Worm (Caenorhabditis elegans) whole organism, L4 larva: Measurements from ENCODE around the gene F38A1.8.
A peak's percentile ranks its signal among the peaks of the same experiment; 100 is the strongest.

Experiments
- F37D6.2 ChIP-seq: sonication (generic microtip); optimal IDR thresholded peaks from 2 replicates; lab custom pipeline; 2016; ENCODE audit warnings: mild to moderate bottlenecking, missing genetic modification characterization, missing compliant biosample characterization
- T20F7.1 ChIP-seq: fragments of 200-800 bp; sonication (Bioruptor generic); optimal IDR thresholded peaks from 2 replicates; lab custom pipeline; 2018; ENCODE audit warnings: mild to moderate bottlenecking, missing genetic modification characterization, missing compliant biosample characterization
- T26A8.4 ChIP-seq: fragments of 200-800 bp; sonication (Bioruptor generic); IDR thresholded peaks from 2 replicates; pipeline ENCODE4 v1.3.6; 2022; ENCODE audit warnings: missing genetic modification characterization, missing compliant biosample characterization
- aha-1 ChIP-seq: fragments of 150-350 bp; peaks from one replicate; lab custom pipeline; 2014; ENCODE audit warnings: missing biosample characterization, missing genetic modification characterization
- ama-1 ChIP-seq: fragments of 150-350 bp; optimal IDR thresholded peaks from 2 replicates; lab custom pipeline; 2014; ENCODE audit warnings: inconsistent platforms, mixed read lengths
- attf-4 ChIP-seq: sonication (generic microtip); optimal IDR thresholded peaks from 3 replicates; lab custom pipeline; 2017; ENCODE audit warnings: missing biosample characterization, missing genetic modification characterization
- ceh-32 ChIP-seq: sonication (generic microtip); optimal IDR thresholded peaks from 2 replicates; lab custom pipeline; 2016; ENCODE audit warnings: mild to moderate bottlenecking, missing genetic modification characterization, missing compliant biosample characterization; ENCODE audit not compliant: poor library complexity
- ceh-82 ChIP-seq: sonication (generic microtip); optimal IDR thresholded peaks from 2 replicates; lab custom pipeline; 2017; ENCODE audit warnings: missing biosample characterization, missing genetic modification characterization
- cey-2 ChIP-seq: sonication (generic microtip); optimal IDR thresholded peaks from 3 replicates; lab custom pipeline; 2017; ENCODE audit warnings: missing genetic modification characterization, mild to moderate bottlenecking, missing compliant biosample characterization, antibody characterized with exemption, borderline replicate concordance; ENCODE audit not compliant: insufficient read depth
- ctbp-1 ChIP-seq: fragments of 200-800 bp; sonication (Bioruptor generic); IDR thresholded peaks from 2 replicates; pipeline ENCODE4 v1.3.6; 2022; ENCODE audit warnings: missing genetic modification reagents, missing genetic modification characterization, missing compliant biosample characterization
- daf-12 ChIP-seq: fragments of 150-350 bp; optimal IDR thresholded peaks from 2 replicates; lab custom pipeline; 2014; ENCODE audit warnings: missing biosample characterization, missing genetic modification reagents, missing genetic modification characterization
- daf-16 ChIP-seq, 3 experiments: sonication (generic microtip); optimal IDR thresholded peaks; 2 replicates each; lab custom pipeline; 2016 to 2017; ENCODE audit warnings: missing genetic modification characterization in 3 of 3, missing genetic modification reagents in 3 of 3, mild to moderate bottlenecking in 2 of 3, missing compliant biosample characterization in 2 of 3, missing biosample characterization in 1 of 3, moderate library complexity in 1 of 3
- daf-19 ChIP-seq: fragments of 200-800 bp; sonication (Bioruptor generic); conservative IDR thresholded peaks from 2 replicates; pipeline ENCODE4 v1.3.6; 2022; ENCODE audit warnings: missing genetic modification characterization, missing compliant biosample characterization
- daf-8 ChIP-seq: fragments of 200-800 bp; sonication (Bioruptor generic); IDR thresholded peaks from 2 replicates; pipeline ENCODE4 v1.3.6; 2022; ENCODE audit warnings: missing genetic modification characterization, missing compliant biosample characterization
- dpl-1 ChIP-seq: fragments of 150-350 bp; optimal IDR thresholded peaks from 2 replicates; lab custom pipeline; 2014; ENCODE audit warnings: missing biosample characterization, missing genetic modification reagents, missing genetic modification characterization
- dve-1 ChIP-seq: sonication (generic microtip); optimal IDR thresholded peaks from 2 replicates; lab custom pipeline; 2017; ENCODE audit warnings: antibody characterized with exemption, mild to moderate bottlenecking, missing genetic modification characterization, missing compliant biosample characterization; ENCODE audit not compliant: insufficient read depth
- hlh-11 ChIP-seq: fragments of 200-800 bp; sonication (Bioruptor generic); optimal IDR thresholded peaks from 2 replicates; lab custom pipeline; 2018; ENCODE audit warnings: mild to moderate bottlenecking, missing genetic modification characterization, missing compliant biosample characterization
- hlh-30 ChIP-seq: sonication (generic microtip); optimal IDR thresholded peaks from 2 replicates; lab custom pipeline; 2017; ENCODE audit warnings: antibody characterized with exemption, mild to moderate bottlenecking, missing genetic modification characterization, missing compliant biosample characterization; ENCODE audit not compliant: insufficient read depth
- hmg-1.1 ChIP-seq: fragments of 200-800 bp; sonication (Bioruptor generic); IDR thresholded peaks from 2 replicates; pipeline ENCODE4 v1.3.6; 2022; ENCODE audit warnings: missing genetic modification reagents, missing genetic modification characterization, missing compliant biosample characterization
- jun-1 ChIP-seq: fragments of 150-350 bp; optimal IDR thresholded peaks from 2 replicates; lab custom pipeline; 2014; ENCODE audit warnings: missing biosample characterization, missing genetic modification reagents, missing genetic modification characterization
- lim-7 ChIP-seq: fragments of 200-800 bp; sonication (Bioruptor generic); IDR thresholded peaks from 2 replicates; pipeline ENCODE4 v1.3.6; 2022; ENCODE audit warnings: missing genetic modification characterization, missing compliant biosample characterization
- lin-13 ChIP-seq: fragments of 150-350 bp; optimal IDR thresholded peaks from 2 replicates; lab custom pipeline; 2014; ENCODE audit warnings: missing biosample characterization, missing genetic modification reagents, missing genetic modification characterization
- lin-15B ChIP-seq: fragments of 150-350 bp; sonication (generic microtip); optimal IDR thresholded peaks from 3 replicates; lab custom pipeline; 2014; ENCODE audit warnings: missing biosample characterization, missing genetic modification characterization
- lin-29 ChIP-seq: fragments of 200-800 bp; sonication (Bioruptor generic); IDR thresholded peaks from 2 replicates; pipeline ENCODE4 v1.3.6; 2022; ENCODE audit warnings: missing genetic modification reagents, missing genetic modification characterization, missing compliant biosample characterization
- lin-39 ChIP-seq: fragments of 150-350 bp; optimal IDR thresholded peaks from 2 replicates; lab custom pipeline; 2014; ENCODE audit warnings: missing biosample characterization, missing genetic modification reagents, missing genetic modification characterization
- madf-9 ChIP-seq: fragments of 200-800 bp; sonication (Bioruptor generic); conservative IDR thresholded peaks from 2 replicates; pipeline ENCODE4 v1.3.6; 2022; ENCODE audit warnings: missing genetic modification reagents, missing genetic modification characterization, missing compliant biosample characterization
- mdl-1 ChIP-seq, 2 experiments: fragments of 150-350 bp in 1 of 2; sonication (generic microtip) in 1 of 2; optimal IDR thresholded peaks; 2 replicates each; lab custom pipeline; 2014 to 2017; ENCODE audit warnings: missing biosample characterization in 2 of 2, missing genetic modification characterization in 2 of 2
- mes-2 ChIP-seq: sonication (generic microtip); optimal IDR thresholded peaks from 2 replicates; lab custom pipeline; 2016; ENCODE audit warnings: missing genotype, mild to moderate bottlenecking, missing genetic modification characterization, missing compliant biosample characterization; ENCODE audit not compliant: poor library complexity, severe bottlenecking
- mxl-3 ChIP-seq: fragments of 200-800 bp; sonication (Bioruptor generic); optimal IDR thresholded peaks from 2 replicates; lab custom pipeline; 2018; ENCODE audit warnings: mild to moderate bottlenecking, missing genetic modification characterization, missing compliant biosample characterization
- nhr-11 ChIP-seq: fragments of 150-350 bp; optimal IDR thresholded peaks from 2 replicates; lab custom pipeline; 2014; ENCODE audit warnings: missing biosample characterization, missing genetic modification characterization
- nhr-111 ChIP-seq: fragments of 200-800 bp; sonication (Bioruptor generic); optimal IDR thresholded peaks from 2 replicates; lab custom pipeline; 2018; ENCODE audit warnings: mild to moderate bottlenecking, missing genetic modification characterization, missing compliant biosample characterization
- nhr-41 ChIP-seq: fragments of 200-800 bp; sonication (Bioruptor generic); IDR thresholded peaks from 2 replicates; pipeline ENCODE4 v1.3.6; 2022; ENCODE audit warnings: missing genetic modification reagents, missing genetic modification characterization, missing compliant biosample characterization
- nhr-42 ChIP-seq: fragments of 200-800 bp; sonication (Bioruptor generic); IDR thresholded peaks from 2 replicates; pipeline ENCODE4 v1.3.6; 2022; ENCODE audit warnings: missing genetic modification characterization, missing compliant biosample characterization
- nhr-6 ChIP-seq: fragments of 150-350 bp; optimal IDR thresholded peaks from 2 replicates; lab custom pipeline; 2014; ENCODE audit warnings: missing biosample characterization, missing genetic modification characterization
- php-3 ChIP-seq: fragments of 200-800 bp; sonication (Bioruptor generic); IDR thresholded peaks from 2 replicates; pipeline ENCODE4 v1.3.6; 2022; ENCODE audit warnings: missing genetic modification reagents, missing genetic modification characterization, missing compliant biosample characterization
- snpc-4 ChIP-seq: fragments of 150-350 bp; optimal IDR thresholded peaks from 2 replicates; lab custom pipeline; 2014; ENCODE audit warnings: missing biosample characterization, missing genetic modification characterization
- spr-3 ChIP-seq: fragments of 200-800 bp; sonication (Bioruptor generic); optimal IDR thresholded peaks from 2 replicates; lab custom pipeline; 2018; ENCODE audit warnings: mild to moderate bottlenecking, missing genetic modification characterization, missing compliant biosample characterization
- tag-97 ChIP-seq: fragments of 200-800 bp; sonication (Bioruptor generic); IDR thresholded peaks from 2 replicates; pipeline ENCODE4 v1.3.6; 2022; ENCODE audit warnings: missing genetic modification characterization, missing compliant biosample characterization
- tra-1 ChIP-seq: fragments of 200-800 bp; sonication (Bioruptor generic); IDR thresholded peaks from 2 replicates; pipeline ENCODE4 v1.3.6; 2022; ENCODE audit warnings: missing genetic modification reagents, missing genetic modification characterization, missing compliant biosample characterization
- unc-62 ChIP-seq, 3 experiments: fragments of 150-350 bp in 1 of 3; sonication (generic microtip); optimal IDR thresholded peaks in 2 of 3; peaks in 1 of 3; 1 replicate in 1 of 3; 2 replicates in 2 of 3; lab custom pipeline; 2014 to 2017; ENCODE audit warnings: missing biosample characterization in 3 of 3, missing genetic modification characterization in 3 of 3, missing genetic modification reagents in 3 of 3, missing genotype in 1 of 3
- zag-1 ChIP-seq: fragments of 150-350 bp; optimal IDR thresholded peaks from 2 replicates; lab custom pipeline; 2014; ENCODE audit warnings: missing biosample characterization, missing genetic modification characterization
- zfp-3 ChIP-seq: fragments of 200-800 bp; sonication (Bioruptor generic); conservative IDR thresholded peaks from 2 replicates; pipeline ENCODE4 v1.3.6; 2022; ENCODE audit warnings: missing genetic modification reagents, missing genetic modification characterization, missing compliant biosample characterization
- ztf-11 ChIP-seq: fragments of 150-350 bp; optimal IDR thresholded peaks from 2 replicates; lab custom pipeline; 2014; ENCODE audit warnings: missing biosample characterization, missing genetic modification characterization

The F38A1.8 gene

DNA sequence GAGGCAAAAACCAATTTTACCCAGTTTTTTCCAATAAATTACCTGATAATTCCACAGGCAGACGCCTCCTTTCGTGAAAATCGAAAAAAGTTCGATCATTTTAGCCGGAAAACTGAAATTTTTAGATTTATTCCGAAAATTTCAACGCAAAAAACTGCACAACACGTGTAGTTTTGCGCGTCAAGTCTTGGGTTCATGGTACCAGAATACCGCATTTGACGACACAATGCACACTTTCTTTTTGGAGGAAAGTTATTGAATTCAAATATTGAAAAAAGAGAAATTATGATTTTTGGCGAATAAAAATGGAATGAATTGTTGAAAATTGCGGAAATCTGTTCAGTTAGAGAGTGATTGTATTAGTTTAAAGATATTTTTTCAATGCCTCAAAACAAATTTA, at the start of gene F38A1.8:
Gene F38A1.8 (minus strand): TSS at position 167 of the 400 bp plus-strand sequence.
- TF ChIP-seq mes-2 (tag; lab: Kevin White, UChicago) = peak; percentile 74
- no peak for TF ChIP-seq ztf-11 (tag; lab: Kevin White, UChicago)
- no peak for TF ChIP-seq lin-15B (tag; lab: Kevin White, UChicago)
- peak in 1 of 2 experiments; percentile 74 for TF ChIP-seq mdl-1 (tag; optimal IDR thresholded peaks at IDR 0.05; lab: Kevin White, UChicago)
- 0 out of 2 replicates have a peak, but pooled peaks have one; percentile 30 for TF ChIP-seq hmg-1.1
- peak; percentile 80 for TF ChIP-seq hlh-30 (tag; lab: Kevin White, UChicago)
- TF ChIP-seq zag-1 = no peak
- TF ChIP-seq mxl-3 = peak; percentile 74
- peak; percentile 22 for TF ChIP-seq nhr-6 (tag; lab: Kevin White, UChicago)
- peak; percentile 38 for TF ChIP-seq dve-1 (tag; lab: Kevin White, UChicago)
- peak; percentile 90 for TF ChIP-seq dpl-1 (GFP tag; lab: Kevin White, UChicago)
- no peak for TF ChIP-seq daf-16 (GFP tag; optimal IDR thresholded peaks at IDR 0.05; lab: Kevin White, UChicago)
- TF ChIP-seq daf-16 (tag; optimal IDR thresholded peaks at IDR 0.05; lab: Kevin White, UChicago) = peak; percentile 16
- peak; percentile 42 for TF ChIP-seq hlh-11
- TF ChIP-seq ceh-82 (tag; lab: Kevin White, UChicago) = no peak
- TF ChIP-seq, all 104 proteins: peak for 10

DNA sequence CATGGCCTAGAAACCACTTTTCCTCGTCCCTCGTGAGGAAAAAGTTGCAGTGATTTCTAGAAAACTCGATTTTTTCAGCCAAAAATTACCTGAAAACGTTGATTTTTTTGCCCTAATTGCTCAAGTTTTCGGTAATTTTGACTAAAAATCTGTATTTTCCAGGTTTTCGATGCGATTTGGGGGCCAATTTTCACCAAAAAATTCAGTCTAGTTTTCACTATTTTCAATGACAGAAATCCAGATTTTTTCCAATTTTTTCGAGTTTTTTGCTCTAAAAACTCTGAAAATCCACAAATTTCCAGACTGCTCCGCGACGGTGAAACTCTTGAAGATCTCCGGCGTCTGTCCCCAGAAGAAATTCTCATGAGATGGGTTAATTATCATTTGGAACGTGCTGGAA, 49.7 kb upstream of the F38A1.8 start, which contains the start of gene plst-1:
Gene plst-1 (plus strand): TSS at position 301 of the 400 bp plus-strand sequence.
- no peak for TF ChIP-seq nhr-41
- TF ChIP-seq lim-7 (GFP tag; lab: Robert Waterston, UW) = no peak
- no peak for TF ChIP-seq ceh-32 (tag; lab: Kevin White, UChicago)
- no peak for TF ChIP-seq nhr-111
- no peak for TF ChIP-seq nhr-42 (GFP tag; lab: Robert Waterston, UW)
- no peak for TF ChIP-seq snpc-4 (tag; lab: Kevin White, UChicago)
- no peak for TF ChIP-seq tag-97 (GFP tag; lab: Robert Waterston, UW)
- no peak for TF ChIP-seq daf-8
- no peak for TF ChIP-seq jun-1 (tag; lab: Kevin White, UChicago)
- no peak for TF ChIP-seq ama-1 (lab: Kevin White, UChicago)
- no peak for TF ChIP-seq T20F7.1 (GFP tag; lab: Kevin White, UChicago)
- TF ChIP-seq lin-29 (GFP tag; lab: Robert Waterston, UW) = no peak
- TF ChIP-seq daf-19 (GFP tag; lab: Robert Waterston, UW) = no peak
- TF ChIP-seq lin-13 = no peak
- no peak for TF ChIP-seq spr-3 (GFP tag; lab: Kevin White, UChicago)
- TF ChIP-seq php-3 (GFP tag; lab: Robert Waterston, UW) = no peak
- no peak for TF ChIP-seq zfp-3 (GFP tag; lab: Robert Waterston, UW)

DNA sequence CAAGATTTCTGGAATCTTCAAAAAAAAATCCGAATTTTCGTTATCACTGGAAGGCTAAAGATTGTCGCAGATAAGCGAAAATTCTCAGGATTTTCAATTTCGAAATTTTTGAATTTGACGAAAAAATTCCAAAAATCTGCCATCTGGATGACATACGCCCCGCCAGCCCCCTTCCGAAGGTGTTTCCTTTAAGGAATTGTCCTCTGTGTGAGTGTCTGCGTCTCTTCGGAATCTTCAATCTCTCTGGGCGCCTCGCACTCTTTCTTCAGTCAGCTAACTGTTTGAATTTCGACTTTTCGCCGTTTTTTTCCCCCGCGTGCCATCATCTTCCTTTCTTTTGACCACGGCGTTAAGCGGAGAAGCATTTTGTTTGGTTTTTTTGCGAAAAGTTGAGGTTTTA, 46.9 kb upstream of the F38A1.8 start:
- TF ChIP-seq nhr-11 (tag; lab: Kevin White, UChicago) (no peak), attf-4 (tag; lab: Kevin White, UChicago) (no peak), cey-2 (tag; lab: Kevin White, UChicago) (no peak), mxl-3 (no peak), T20F7.1 (GFP tag; lab: Kevin White, UChicago) (no peak), tra-1 (GFP tag; lab: Robert Waterston, UW) (no peak), aha-1 (tag; lab: Kevin White, UChicago) (peak; percentile 64), daf-12 (tag; lab: Kevin White, UChicago) (no peak), F37D6.2 (tag; lab: Kevin White, UChicago) (no peak), unc-62 (GFP tag; optimal IDR thresholded peaks at IDR 0.05 in 1 of 2; lab: Kevin White, UChicago) (peak in 1 of 2 experiments; percentile 78), unc-62 (tag; optimal IDR thresholded peaks at IDR 0.05; lab: Kevin White, UChicago) (no peak), madf-9 (GFP tag; lab: Robert Waterston, UW) (no peak), ctbp-1 (no peak), T26A8.4 (GFP tag; lab: Robert Waterston, UW) (no peak), lin-39 (tag; lab: Kevin White, UChicago) (no peak), zfp-3 (GFP tag; lab: Robert Waterston, UW) (no peak), daf-16 (GFP tag; optimal IDR thresholded peaks at IDR 0.05; lab: Kevin White, UChicago) (no peak), daf-16 (tag; optimal IDR thresholded peaks at IDR 0.05; lab: Kevin White, UChicago) (no peak)
